Worm (Caenorhabditis elegans): Measurements from ENCODE around the gene F25B3.4.

- TF ChIP-seq Y53F4B.3 (GFP tag; IDR thresholded peaks at IDR 0.05) (no peak), hlh-12 (tag; optimal IDR thresholded peaks at IDR 0.05) (no peak), C17E4.6 (GFP tag; IDR thresholded peaks at IDR 0.05) (no peak), dox-1 (GFP tag; IDR thresholded peaks at IDR 0.05) (no peak), lsy-27 (tag; optimal IDR thresholded peaks at IDR 0.05; ENCODE audit: borderline replicate concordance, insufficient read depth) (no peak)
Observed at ce11 chrV:9546042-9546581, 22.5 kb downstream of the F25B3.4 start, which contains the start of gene C50F4.6.

Data from whole organism, young adult.